Worm (Caenorhabditis elegans) whole organism, young adult: ENCODE data around the gene ykt-6.
A peak's percentile ranks its signal among the peaks of the same experiment; 100 is the strongest.
"Not testable (repeated sequence)": the region's sequence is repeated elsewhere in the genome, so short reads cannot be mapped to it uniquely, and the experiment has no call there.

Experiments
- B0336.3 ChIP-seq: fragments of 200-800 bp; sonication (Bioruptor generic); IDR thresholded peaks from 2 replicates; pipeline ENCODE4 v1.3.6; 2022; ENCODE audit warnings: missing genetic modification characterization, missing compliant biosample characterization
- F22D6.2 ChIP-seq: sonication (generic microtip); optimal IDR thresholded peaks from 2 replicates; lab custom pipeline; 2016; ENCODE audit warnings: mild to moderate bottlenecking, missing genetic modification characterization, missing compliant biosample characterization
- F33H1.4 ChIP-seq: fragments of 200-800 bp; sonication (Bioruptor generic); IDR thresholded peaks from 2 replicates; pipeline ENCODE4 v1.3.6; 2022; ENCODE audit warnings: missing genetic modification reagents, missing genetic modification characterization, missing compliant biosample characterization
- Y53G8AR.9 ChIP-seq: fragments of 200-800 bp; sonication (Bioruptor generic); conservative IDR thresholded peaks from 2 replicates; pipeline ENCODE4 v1.3.6; 2022; ENCODE audit warnings: missing genetic modification reagents, missing genetic modification characterization, missing compliant biosample characterization
- Y95B8A.8 ChIP-seq: fragments of 200-800 bp; sonication (Bioruptor generic); IDR thresholded peaks from 2 replicates; pipeline ENCODE4 v1.3.6; 2022; ENCODE audit warnings: missing genetic modification reagents, missing genetic modification characterization, missing compliant biosample characterization
- ama-1 ChIP-seq, 3 experiments: fragments of 150-350 bp in 1 of 3; sonication (generic microtip) in 2 of 3; optimal IDR thresholded peaks; 2 replicates each; lab custom pipeline; 2014 to 2018; ENCODE audit warnings: missing biosample characterization in 2 of 3, missing genetic modification characterization in 2 of 3, missing genetic modification reagents in 2 of 3
- aptf-2 ChIP-seq: fragments of 200-800 bp; sonication (Bioruptor generic); conservative IDR thresholded peaks from 2 replicates; pipeline ENCODE4 v1.3.6; 2022; ENCODE audit warnings: missing genetic modification reagents, missing genetic modification characterization, missing compliant biosample characterization
- attf-3 ChIP-seq: fragments of 200-800 bp; sonication (Bioruptor generic); conservative IDR thresholded peaks from 2 replicates; pipeline ENCODE4 v1.3.6; 2022; ENCODE audit warnings: missing genetic modification reagents, missing genetic modification characterization, missing compliant biosample characterization
- attf-6 ChIP-seq: fragments of 200-800 bp; sonication (Bioruptor generic); IDR thresholded peaks from 2 replicates; pipeline ENCODE4 v1.3.6; 2022; ENCODE audit warnings: missing genetic modification reagents, missing genetic modification characterization, missing compliant biosample characterization
- cebp-1 ChIP-seq, 2 experiments: fragments of 200-800 bp in 1 of 2; sonication (Bioruptor generic) in 1 of 2; sonication (generic microtip) in 1 of 2; IDR thresholded peaks in 1 of 2; optimal IDR thresholded peaks in 1 of 2; 2 replicates each; pipeline versions ENCODE4 v1.3.6 to Lab custom; 2017 to 2022; ENCODE audit warnings: missing compliant biosample characterization in 2 of 2, missing genetic modification characterization in 2 of 2, mild to moderate bottlenecking in 1 of 2, missing genetic modification reagents in 1 of 2, moderate library complexity in 1 of 2
- cebp-2 ChIP-seq: fragments of 200-800 bp; sonication (Bioruptor generic); IDR thresholded peaks from 2 replicates; pipeline ENCODE4 v1.3.6; 2022; ENCODE audit warnings: missing genetic modification characterization, missing compliant biosample characterization
- ceh-27 ChIP-seq: fragments of 200-800 bp; sonication (Bioruptor generic); optimal IDR thresholded peaks from 2 replicates; lab custom pipeline; 2018; ENCODE audit warnings: mild to moderate bottlenecking, missing genetic modification characterization, moderate library complexity, missing compliant biosample characterization
- ceh-91 ChIP-seq: fragments of 200-800 bp; sonication (Bioruptor generic); IDR thresholded peaks from 2 replicates; pipeline ENCODE4 v1.3.6; 2022; ENCODE audit warnings: missing genetic modification reagents, missing genetic modification characterization, missing compliant biosample characterization
- dpl-1 ChIP-seq: fragments of 150-350 bp; optimal IDR thresholded peaks from 2 replicates; lab custom pipeline; 2014; ENCODE audit warnings: missing biosample characterization, missing genetic modification reagents, missing genetic modification characterization
- egl-18 ChIP-seq: fragments of 200-800 bp; sonication (Bioruptor generic); IDR thresholded peaks from 2 replicates; pipeline ENCODE4 v1.3.6; 2022; ENCODE audit warnings: missing genetic modification reagents, missing genetic modification characterization, missing compliant biosample characterization
- ekl-4 ChIP-seq: fragments of 200-800 bp; sonication (Bioruptor generic); IDR thresholded peaks from 2 replicates; pipeline ENCODE4 v1.3.6; 2022; ENCODE audit warnings: missing genetic modification reagents, missing genetic modification characterization, missing compliant biosample characterization
- fkh-3 ChIP-seq: sonication (generic microtip); optimal IDR thresholded peaks from 2 replicates; lab custom pipeline; 2016; ENCODE audit warnings: mild to moderate bottlenecking, missing genetic modification characterization, missing compliant biosample characterization
- him-1 ChIP-seq: sonication (generic microtip); optimal IDR thresholded peaks from 2 replicates; lab custom pipeline; 2016; ENCODE audit warnings: missing genotype, missing genetic modification reagents, missing genetic modification characterization, missing compliant biosample characterization
- hmg-1.2 ChIP-seq: fragments of 200-800 bp; sonication (Bioruptor generic); IDR thresholded peaks from 2 replicates; pipeline ENCODE4 v1.3.6; 2022; ENCODE audit warnings: missing genetic modification reagents, missing genetic modification characterization, missing compliant biosample characterization
- hsf-1 ChIP-seq: fragments of 200-800 bp; sonication (Bioruptor generic); IDR thresholded peaks from 2 replicates; pipeline ENCODE4 v1.3.6; 2022; ENCODE audit warnings: missing genetic modification reagents, missing genetic modification characterization, missing compliant biosample characterization
- let-526 ChIP-seq: fragments of 200-800 bp; sonication (Bioruptor generic); IDR thresholded peaks from 2 replicates; pipeline ENCODE4 v1.3.6; 2022; ENCODE audit warnings: missing genetic modification reagents, missing genetic modification characterization, missing compliant biosample characterization
- lin-40 ChIP-seq: sonication (generic microtip); optimal IDR thresholded peaks from 2 replicates; lab custom pipeline; 2016; ENCODE audit warnings: missing genetic modification characterization, mild to moderate bottlenecking, missing compliant biosample characterization, missing genotype, missing genetic modification reagents
- lsl-1 ChIP-seq: fragments of 200-800 bp; sonication (Bioruptor generic); optimal IDR thresholded peaks from 2 replicates; lab custom pipeline; 2018; ENCODE audit warnings: mild to moderate bottlenecking, missing genetic modification characterization, moderate library complexity, missing compliant biosample characterization
- madf-6 ChIP-seq: fragments of 200-800 bp; sonication (Bioruptor generic); IDR thresholded peaks from 2 replicates; pipeline ENCODE4 v1.3.6; 2022; ENCODE audit warnings: missing genetic modification reagents, missing genetic modification characterization, missing compliant biosample characterization
- mcd-1 ChIP-seq: fragments of 200-800 bp; sonication (Bioruptor generic); IDR thresholded peaks from 2 replicates; pipeline ENCODE4 v1.3.6; 2022; ENCODE audit warnings: missing genetic modification reagents, missing genetic modification characterization, missing compliant biosample characterization
- nfya-1 ChIP-seq: sonication (generic microtip); optimal IDR thresholded peaks from 2 replicates; lab custom pipeline; 2017; ENCODE audit warnings: antibody characterized with exemption, missing compliant biosample characterization, missing genetic modification characterization, borderline replicate concordance; ENCODE audit not compliant: insufficient read depth
- nfyb-1 ChIP-seq: fragments of 200-800 bp; sonication (Bioruptor generic); IDR thresholded peaks from 2 replicates; pipeline ENCODE4 v1.3.6; 2022; ENCODE audit warnings: missing genetic modification reagents, missing genetic modification characterization, missing compliant biosample characterization
- nhr-27 ChIP-seq: fragments of 200-800 bp; sonication (Bioruptor generic); optimal IDR thresholded peaks from 2 replicates; lab custom pipeline; 2018; ENCODE audit warnings: mild to moderate bottlenecking, missing genetic modification characterization, moderate library complexity, missing compliant biosample characterization
- nhr-80 ChIP-seq: sonication (generic microtip); optimal IDR thresholded peaks from 2 replicates; lab custom pipeline; 2016; ENCODE audit warnings: missing genetic modification characterization, missing compliant biosample characterization
- pbrm-1 ChIP-seq: fragments of 200-800 bp; sonication (Bioruptor generic); IDR thresholded peaks from 2 replicates; pipeline ENCODE4 v1.3.6; 2022; ENCODE audit warnings: missing genetic modification reagents, missing genetic modification characterization, missing compliant biosample characterization
- pha-4 ChIP-seq: fragments of 150-350 bp; sonication (generic microtip); optimal IDR thresholded peaks from 2 replicates; lab custom pipeline; 2014; ENCODE audit warnings: missing biosample characterization, missing genetic modification reagents, missing genetic modification characterization
- snpc-1.1 ChIP-seq: sonication (generic microtip); optimal IDR thresholded peaks from 2 replicates; lab custom pipeline; 2017; ENCODE audit warnings: missing genetic modification characterization, mild to moderate bottlenecking, missing compliant biosample characterization, antibody characterized with exemption, moderate library complexity, missing genotype, missing genetic modification reagents; ENCODE audit not compliant: insufficient read depth
- snpc-4 ChIP-seq, 5 experiments: fragments of 150-350 bp in 1 of 5; sonication (generic microtip) in 4 of 5; optimal IDR thresholded peaks; 2 replicates each; lab custom pipeline; 2014 to 2018; ENCODE audit warnings: missing genetic modification characterization in 5 of 5, missing biosample characterization in 3 of 5, antibody characterized with exemption in 2 of 5, mild to moderate bottlenecking in 2 of 5, missing compliant biosample characterization in 2 of 5, missing genotype in 2 of 5, moderate library complexity in 2 of 5, missing genetic modification reagents in 1 of 5
- tbp1 ChIP-seq: fragments of 200-800 bp; sonication (Bioruptor generic); optimal IDR thresholded peaks from 2 replicates; lab custom pipeline; 2018; ENCODE audit warnings: mild to moderate bottlenecking, missing genetic modification characterization, missing compliant biosample characterization
- ztf-18 ChIP-seq: sonication (generic microtip); optimal IDR thresholded peaks from 2 replicates; lab custom pipeline; 2016; ENCODE audit warnings: missing genotype, mild to moderate bottlenecking, missing genetic modification characterization, missing compliant biosample characterization
- ztf-28 ChIP-seq: fragments of 200-800 bp; sonication (Bioruptor generic); IDR thresholded peaks from 2 replicates; pipeline ENCODE4 v1.3.6; 2022; ENCODE audit warnings: missing genetic modification reagents, missing genetic modification characterization, missing compliant biosample characterization
- ztf-6 ChIP-seq: fragments of 200-800 bp; sonication (Bioruptor generic); IDR thresholded peaks from 2 replicates; pipeline ENCODE4 v1.3.6; 2022; ENCODE audit warnings: missing genetic modification reagents, missing genetic modification characterization, missing compliant biosample characterization

Gene ykt-6

DNA sequence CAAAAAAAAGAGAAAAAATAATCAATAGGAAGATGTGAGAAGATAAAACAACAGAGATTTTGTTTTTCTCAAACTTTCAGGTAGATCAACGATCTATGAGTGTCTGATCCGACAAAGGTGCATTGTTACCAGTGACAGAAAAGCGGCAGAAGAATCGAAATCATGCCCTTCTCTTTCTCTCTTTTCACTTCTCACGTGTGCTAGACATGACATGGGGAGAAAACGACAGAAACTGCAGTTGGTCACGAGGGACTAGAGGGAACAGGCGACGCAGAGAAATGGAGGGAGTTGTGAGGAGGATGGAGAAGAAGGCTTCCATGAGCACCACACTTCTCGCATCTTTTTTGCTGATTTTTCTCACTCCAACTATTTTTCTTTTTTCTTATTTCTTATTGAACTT, 47.8 kb upstream of the ykt-6 start, which contains the start of gene F56C9.10 (continued):
- TF ChIP-seq lsl-1 (GFP tag; lab: Kevin White, UChicago) (no peak), ceh-91 (GFP tag; lab: Robert Waterston, UW) (no peak), tbp1 (GFP tag; lab: Kevin White, UChicago) (peak; percentile 58), ama-1 (optimal IDR thresholded peaks at IDR 0.05; lab: Kevin White, UChicago) (no peak), ama-1 (GFP tag; optimal IDR thresholded peaks at IDR 0.05; lab: Kevin White, UChicago) (no peak), ztf-18 (peak; percentile 16), snpc-4 (GFP tag; optimal IDR thresholded peaks at IDR 0.05; lab: Kevin White, UChicago) (no peak), snpc-4 (tag; optimal IDR thresholded peaks at IDR 0.05; lab: Kevin White, UChicago) (peak; percentile 51 to 60 (median 54)), aptf-2 (GFP tag; lab: Robert Waterston, UW) (no peak), F22D6.2 (peak; percentile 74), egl-18 (GFP tag; lab: Robert Waterston, UW) (no peak), Y53G8AR.9 (GFP tag; lab: Robert Waterston, UW) (peak; percentile 56; the same call in 1 of the 2 replicates), F33H1.4 (GFP tag; lab: Robert Waterston, UW) (peak; percentile 41), cebp-1 (GFP tag; IDR thresholded peaks at IDR 0.05; lab: Robert Waterston, UW) (peak; percentile 78), cebp-1 (tag; optimal IDR thresholded peaks at IDR 0.05; lab: Kevin White, UChicago) (peak; percentile 86), hsf-1 (GFP tag; lab: Robert Waterston, UW) (no peak), pha-4 (tag; lab: Kevin White, UChicago) (no peak), attf-3 (no peak), ztf-6 (GFP tag; lab: Robert Waterston, UW) (0 out of 2 replicates have a peak, but pooled peaks have one; percentile 7), fkh-3 (tag; lab: Kevin White, UChicago) (no peak), ceh-27 (GFP tag; lab: Kevin White, UChicago) (peak; percentile 83)

DNA sequence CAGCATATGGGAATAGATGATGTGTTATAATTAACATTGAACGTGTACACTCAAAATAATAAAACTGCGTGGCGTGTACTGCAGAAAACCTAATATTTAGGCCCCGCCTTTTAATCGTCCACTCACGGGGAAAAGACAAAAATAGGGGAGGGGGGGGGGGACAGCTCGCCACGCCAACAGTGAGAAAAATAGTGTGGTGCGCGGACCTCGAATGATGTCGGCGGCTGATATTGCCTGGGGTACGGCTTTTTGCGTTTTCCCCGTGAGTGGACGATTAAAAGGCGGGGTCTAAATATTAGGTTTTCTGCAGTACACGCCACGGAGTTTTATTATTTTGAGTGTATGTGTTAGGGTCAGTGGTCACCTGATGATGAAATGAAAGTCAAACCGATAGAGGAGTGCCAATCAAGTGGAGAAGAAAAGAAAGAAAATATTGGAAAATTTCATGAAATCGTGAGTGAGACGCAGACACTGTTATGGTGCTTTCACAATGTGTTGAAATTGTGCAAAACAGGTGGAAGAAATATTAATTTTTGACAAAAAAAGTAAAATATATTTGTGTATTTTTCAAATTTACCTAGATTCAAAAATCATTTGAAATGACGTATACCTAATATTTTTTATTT, 46.6 kb upstream of the ykt-6 start:
- TF ChIP-seq cebp-1 (GFP tag; IDR thresholded peaks at IDR 0.05; lab: Robert Waterston, UW) = peak; percentile 66; the same call in 1 of the 2 replicates
- TF ChIP-seq cebp-1 (tag; optimal IDR thresholded peaks at IDR 0.05; lab: Kevin White, UChicago) = peak; percentile 83
- TF ChIP-seq nfyb-1 (GFP tag; lab: Robert Waterston, UW) = peak; percentile 44; the same call in 1 of the 2 replicates
- TF ChIP-seq snpc-4 (GFP tag; optimal IDR thresholded peaks at IDR 0.05; lab: Kevin White, UChicago) = not testable (repeated sequence)
- TF ChIP-seq snpc-4 (tag; optimal IDR thresholded peaks at IDR 0.05; lab: Kevin White, UChicago) = peak in 3 of 4 experiments; percentile 52 to 71 (median 69)
- TF ChIP-seq nhr-80 (tag; lab: Kevin White, UChicago) = peak; percentile 21
- TF ChIP-seq pbrm-1 (GFP tag; lab: Robert Waterston, UW) = 0 out of 2 replicates have a peak, but pooled peaks have one; percentile 12
- TF ChIP-seq attf-6 (GFP tag; lab: Robert Waterston, UW) = peak; percentile 23; the same call in 1 of the 2 replicates
- peak; percentile 31; the same call in 1 of the 2 replicates for TF ChIP-seq mcd-1 (GFP tag; lab: Robert Waterston, UW)
- peak; percentile 19 for TF ChIP-seq snpc-1.1 (tag; lab: Kevin White, UChicago)
- peak; percentile 48; the same call in 1 of the 2 replicates for TF ChIP-seq Y53G8AR.9 (GFP tag; lab: Robert Waterston, UW)
- 0 out of 2 replicates have a peak, but pooled peaks have one; percentile 47 for TF ChIP-seq Y95B8A.8 (GFP tag; lab: Robert Waterston, UW)
- TF ChIP-seq ekl-4 (GFP tag; lab: Robert Waterston, UW) = 0 out of 2 replicates have a peak, but pooled peaks have one; percentile 31
- peak; percentile 76 for TF ChIP-seq hmg-1.2 (GFP tag; lab: Robert Waterston, UW)

DNA sequence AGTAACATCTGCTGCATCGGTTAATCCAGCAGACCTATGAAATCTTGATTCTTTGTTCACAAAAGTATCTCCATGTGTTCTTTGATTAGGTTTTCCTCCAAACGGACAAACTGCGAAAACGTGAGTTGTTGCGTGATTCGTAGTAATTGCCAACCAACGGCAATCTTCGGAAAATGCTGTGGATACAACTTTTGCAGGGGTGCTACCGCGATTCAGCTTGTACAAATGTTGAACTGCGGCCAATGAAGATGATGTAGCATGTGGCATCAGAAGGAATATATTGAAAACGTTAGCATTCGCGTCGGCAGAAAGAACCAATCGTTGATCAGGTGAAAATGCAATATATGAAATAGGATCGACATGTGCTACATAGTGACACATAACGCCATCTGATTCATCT, 44.3 kb upstream of the ykt-6 start:
- no peak for TF ChIP-seq dpl-1 (GFP tag; lab: Kevin White, UChicago)
- TF ChIP-seq cebp-2 (GFP tag; lab: Robert Waterston, UW) = no peak
- no peak for TF ChIP-seq him-1 (tag; lab: Kevin White, UChicago)
- no peak for TF ChIP-seq snpc-4 (GFP tag; optimal IDR thresholded peaks at IDR 0.05; lab: Kevin White, UChicago)
- TF ChIP-seq snpc-4 (tag; optimal IDR thresholded peaks at IDR 0.05; lab: Kevin White, UChicago) = no peak
- TF ChIP-seq let-526 (GFP tag; lab: Robert Waterston, UW) = no peak
- no peak for TF ChIP-seq nfya-1 (tag; lab: Kevin White, UChicago)
- TF ChIP-seq ztf-28 = no peak
- no peak for TF ChIP-seq madf-6 (GFP tag; lab: Robert Waterston, UW)
- no peak for TF ChIP-seq lin-40 (tag; lab: Kevin White, UChicago)
- TF ChIP-seq B0336.3 = no peak
- no peak for TF ChIP-seq nhr-27
